Worm (Caenorhabditis elegans): ENCODE results near the gene epn-1.

ce11 chrX:14828766-14829165 lies 10.5 kb upstream of the epn-1 start:
- no peak for TF ChIP-seq ama-1 (optimal IDR thresholded peaks at IDR 0.05)
- no peak for TF ChIP-seq pes-1 (GFP tag; IDR thresholded peaks at IDR 0.05)
- TF ChIP-seq sea-1 (GFP tag; conservative IDR thresholded peaks at IDR 0.05): no peak
- no peak for TF ChIP-seq aly-1 (tag; optimal IDR thresholded peaks at IDR 0.05)
- no peak for TF ChIP-seq tbx-37 (GFP tag; conservative IDR thresholded peaks at IDR 0.05)
- TF ChIP-seq B0310.2 (tag; optimal IDR thresholded peaks at IDR 0.05): no peak
